Worm (Caenorhabditis elegans) whole organism, early embryonic: ENCODE results near the gene gap-2.

Experiments used
- B0310.2 ChIP-seq: sonication (generic microtip); optimal IDR thresholded peaks from 2 replicates; lab custom pipeline; 2016; ENCODE audit warnings: mild to moderate bottlenecking, missing genetic modification characterization, missing compliant biosample characterization
- ama-1 ChIP-seq: fragments of 150-350 bp; optimal IDR thresholded peaks from 2 replicates; lab custom pipeline; 2014
- ets-7 ChIP-seq: sonication (generic microtip); optimal IDR thresholded peaks from 2 replicates; lab custom pipeline; 2016; ENCODE audit warnings: missing genotype, missing genetic modification characterization, missing compliant biosample characterization
- hmbx-1 ChIP-seq: sonication (generic microtip); optimal IDR thresholded peaks from 2 replicates; lab custom pipeline; 2016; ENCODE audit warnings: mild to moderate bottlenecking, missing genetic modification characterization, missing compliant biosample characterization
- tbx-11 ChIP-seq: fragments of 200-800 bp; sonication (Bioruptor generic); IDR thresholded peaks from 2 replicates; pipeline ENCODE4 v1.3.6; 2022; ENCODE audit warnings: missing genetic modification characterization, missing compliant biosample characterization
- tbx-37 ChIP-seq: fragments of 200-800 bp; sonication (Bioruptor generic); conservative IDR thresholded peaks from 2 replicates; pipeline ENCODE4 v1.3.6; 2022; ENCODE audit warnings: missing genetic modification reagents, missing genetic modification characterization, missing compliant biosample characterization

DNA sequence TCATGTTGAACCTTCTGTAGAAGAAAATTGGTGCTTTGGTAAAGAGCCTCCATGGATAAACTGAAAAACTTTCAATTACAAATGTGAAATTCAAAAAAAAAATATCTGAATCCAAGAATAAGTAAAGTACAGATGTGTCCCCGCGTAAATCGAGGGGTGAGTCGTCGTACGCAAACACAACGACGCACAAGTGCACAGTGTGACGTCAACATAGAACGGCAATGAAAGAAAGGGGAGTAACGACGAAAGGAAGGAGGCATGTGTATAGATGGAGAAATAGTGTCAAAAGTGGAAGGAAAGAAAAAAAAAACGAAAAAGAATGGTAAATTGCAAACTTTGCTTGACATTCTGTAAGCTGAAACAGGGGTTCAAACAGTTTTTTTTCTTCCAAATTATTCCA, 30.8 kb upstream of the gap-2 start, which contains the start of gene memb-1:
- no peak for TF ChIP-seq ama-1 (lab: Kevin White, UChicago)
- no peak for TF ChIP-seq ets-7 (tag; lab: Kevin White, UChicago)
- TF ChIP-seq tbx-37 (GFP tag; lab: Robert Waterston, UW) = no peak
- TF ChIP-seq B0310.2 (tag; lab: Kevin White, UChicago) = no peak
- no peak for TF ChIP-seq hmbx-1 (tag; lab: Kevin White, UChicago)
- no peak for TF ChIP-seq tbx-11
